Worm (Caenorhabditis elegans): ENCODE results near the gene gpa-6.

DNA sequence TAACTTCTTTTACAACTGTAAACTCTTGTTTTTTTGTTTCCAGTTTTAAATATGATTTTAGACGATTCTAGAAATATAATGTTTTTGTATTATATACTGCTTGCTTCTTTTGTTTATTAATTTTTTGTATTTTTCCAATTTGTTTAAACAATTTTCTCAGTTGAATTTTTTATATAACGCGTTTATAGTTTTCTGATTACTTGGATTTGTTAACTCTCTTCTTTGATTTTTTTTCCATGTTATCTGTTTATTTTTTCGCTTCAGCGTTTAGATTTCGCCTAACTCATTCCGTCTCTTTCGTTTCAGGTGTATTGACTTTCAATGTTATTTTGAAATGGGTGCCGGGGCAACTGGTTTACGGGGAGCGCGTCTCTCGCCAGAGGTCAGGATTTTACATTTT lies at the start of gene gpa-6:
- TF ChIP-seq ama-1 (optimal IDR thresholded peaks at IDR 0.05) (no peak), ama-1 (GFP tag; optimal IDR thresholded peaks at IDR 0.05) (no peak), dpl-1 (GFP tag; optimal IDR thresholded peaks at IDR 0.05) (no peak), zfh-2 (GFP tag; conservative IDR thresholded peaks at IDR 0.05) (no peak)
